Worm (Caenorhabditis elegans): Measurements from ENCODE around the gene nhr-234.

The nhr-234 gene

DNA sequence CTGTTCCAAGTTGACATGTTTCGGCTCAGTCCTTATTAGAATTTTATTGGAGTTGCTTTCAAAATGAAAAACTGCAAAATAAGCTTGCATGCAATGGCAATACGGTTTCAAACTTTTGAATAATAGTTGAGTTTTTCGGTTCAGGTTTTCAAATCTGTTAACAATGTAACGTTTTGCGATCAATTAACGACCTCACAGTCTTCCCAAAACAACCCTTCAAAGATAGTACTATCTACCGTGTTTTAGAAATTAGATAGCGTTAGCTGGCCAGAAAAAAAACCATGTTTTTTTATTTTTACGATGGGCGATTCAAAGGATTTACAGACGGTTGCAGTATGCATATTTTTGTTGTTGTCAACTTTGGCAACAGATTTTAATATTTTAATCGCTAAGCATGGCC, 5.6 kb upstream of the nhr-234 start, which contains the start of gene Y38E10A.34:
TSS of gene Y38E10A.34 (plus strand) at position 301 of the 400 bp plus-strand sequence.
- TF ChIP-seq pha-2 (tag; optimal IDR thresholded peaks at IDR 0.05), result no peak
- no peak for TF ChIP-seq C08G9.2 (tag; optimal IDR thresholded peaks at IDR 0.05)
- no peak for TF ChIP-seq zip-5 (tag; optimal IDR thresholded peaks at IDR 0.05)
- TF ChIP-seq F13H6.1 (tag; optimal IDR thresholded peaks at IDR 0.05), result no peak
- no peak for TF ChIP-seq ceh-31 (tag; optimal IDR thresholded peaks at IDR 0.05)
- TF ChIP-seq hlh-6 (tag; optimal IDR thresholded peaks at IDR 0.05), result no peak
- no peak for TF ChIP-seq odd-2 (tag; optimal IDR thresholded peaks at IDR 0.05)
- no peak for TF ChIP-seq ceh-30 (tag; optimal IDR thresholded peaks at IDR 0.05)
- no peak for TF ChIP-seq madf-2 (tag; optimal IDR thresholded peaks at IDR 0.05)
- no peak for TF ChIP-seq hlh-15 (tag; optimal IDR thresholded peaks at IDR 0.05)
- no peak for TF ChIP-seq ceh-6 (GFP tag; optimal IDR thresholded peaks at IDR 0.05)
- no peak for TF ChIP-seq ceh-22 (tag; optimal IDR thresholded peaks at IDR 0.05)

DNA sequence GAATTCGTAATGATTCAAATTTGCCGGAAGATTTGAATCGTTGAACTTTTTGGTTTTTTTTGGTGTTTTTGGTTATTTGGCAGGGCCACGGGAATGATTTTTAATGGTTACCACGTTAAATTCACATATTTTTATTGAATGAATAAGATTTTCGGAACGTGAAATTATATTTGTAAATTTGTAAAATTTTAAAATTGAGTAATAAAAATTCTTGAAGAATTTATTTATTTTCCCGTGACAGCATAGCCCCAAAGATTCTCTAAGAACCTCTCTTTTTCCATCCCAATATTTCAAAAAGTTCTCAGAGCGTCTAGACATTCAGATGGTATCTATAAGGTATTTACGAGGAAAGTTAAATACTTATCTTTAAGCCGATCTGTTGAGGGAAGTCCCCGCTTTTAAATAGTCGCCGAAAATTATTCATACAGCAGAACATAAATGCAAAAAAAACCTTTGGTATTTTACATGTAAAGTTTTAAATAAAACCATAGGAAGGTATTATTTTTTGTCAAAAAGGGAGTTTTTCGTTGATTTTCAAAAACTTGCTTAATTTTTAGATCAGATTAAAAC, 1.6 kb upstream of the nhr-234 start, which contains the start of gene Y38E10A.17:
TSS of gene Y38E10A.17 (minus strand) at position 51 of the 570 bp plus-strand sequence.
- no peak for TF ChIP-seq lin-11 (tag; optimal IDR thresholded peaks at IDR 0.05)
- TF ChIP-seq sdc-2 (tag; optimal IDR thresholded peaks at IDR 0.05), result no peak
- TF ChIP-seq hlh-13 (GFP tag; optimal IDR thresholded peaks at IDR 0.05), result no peak
- no peak for TF ChIP-seq hlh-8 (tag; optimal IDR thresholded peaks at IDR 0.05)
- no peak for TF ChIP-seq ceh-45 (GFP tag; IDR thresholded peaks at IDR 0.05)
- no peak for TF ChIP-seq ahr-1 (tag; optimal IDR thresholded peaks at IDR 0.05)
- no peak for TF ChIP-seq elt-2 (tag; optimal IDR thresholded peaks at IDR 0.05)
- TF ChIP-seq ets-4 (tag; optimal IDR thresholded peaks at IDR 0.05), result no peak
- TF ChIP-seq dve-1 (tag; optimal IDR thresholded peaks at IDR 0.05), result no peak
- TF ChIP-seq sox-2 (GFP tag; IDR thresholded peaks at IDR 0.05), result no peak
- no peak for TF ChIP-seq pha-2 (tag; optimal IDR thresholded peaks at IDR 0.05)
- no peak for TF ChIP-seq unc-86 (tag; optimal IDR thresholded peaks at IDR 0.05)
- TF ChIP-seq pqm-1 (tag; optimal IDR thresholded peaks at IDR 0.05), result no peak
- TF ChIP-seq syd-9 (tag; optimal IDR thresholded peaks at IDR 0.05), result no peak

DNA sequence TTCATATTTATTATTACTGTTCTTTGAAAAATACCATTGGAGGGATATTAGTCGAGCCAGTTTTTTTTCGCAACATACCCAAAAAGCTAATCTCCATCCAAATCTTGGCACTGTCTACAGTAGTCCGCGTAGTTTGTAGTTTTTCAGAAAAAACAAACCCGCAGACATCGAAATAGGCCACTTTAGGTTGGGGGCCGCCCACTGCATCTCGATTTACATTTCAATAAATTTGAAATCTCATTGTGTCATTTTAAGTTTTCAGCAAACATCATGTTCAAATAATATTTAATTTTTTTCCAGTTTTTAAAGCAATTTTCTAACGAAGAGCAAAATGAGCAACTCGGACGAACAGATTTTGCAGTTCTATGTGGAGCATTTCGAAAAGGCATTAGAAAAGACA, 3.9 kb downstream of the nhr-234 start, which contains the start of gene nhr-235:
TSS of gene nhr-235 (plus strand) at position 301 of the 400 bp plus-strand sequence.
- TF ChIP-seq fkh-6 (tag; optimal IDR thresholded peaks at IDR 0.05) (no peak), odd-2 (tag; optimal IDR thresholded peaks at IDR 0.05) (no peak), fkh-10 (GFP tag; optimal IDR thresholded peaks at IDR 0.05) (no peak), C08G9.2 (tag; optimal IDR thresholded peaks at IDR 0.05) (no peak), unc-3 (GFP tag; conservative IDR thresholded peaks at IDR 0.05) (no peak), unc-3 (tag; optimal IDR thresholded peaks at IDR 0.05) (no peak), unc-42 (tag; optimal IDR thresholded peaks at IDR 0.05) (no peak), ceh-14 (tag; optimal IDR thresholded peaks at IDR 0.05) (no peak), syd-9 (tag; optimal IDR thresholded peaks at IDR 0.05) (no peak), ceh-34 (tag; optimal IDR thresholded peaks at IDR 0.05) (no peak), ceh-48 (tag; optimal IDR thresholded peaks at IDR 0.05) (no peak), lin-11 (tag; optimal IDR thresholded peaks at IDR 0.05) (no peak), F13H6.1 (tag; optimal IDR thresholded peaks at IDR 0.05) (no peak), nhr-11 (tag; optimal IDR thresholded peaks at IDR 0.05) (no peak), nhr-232 (tag; optimal IDR thresholded peaks at IDR 0.05) (no peak), npax-4 (tag; optimal IDR thresholded peaks at IDR 0.05) (no peak), nfya-1 (tag; optimal IDR thresholded peaks at IDR 0.05) (no peak), T23F11.4 (GFP tag; optimal IDR thresholded peaks at IDR 0.05) (no peak)

DNA sequence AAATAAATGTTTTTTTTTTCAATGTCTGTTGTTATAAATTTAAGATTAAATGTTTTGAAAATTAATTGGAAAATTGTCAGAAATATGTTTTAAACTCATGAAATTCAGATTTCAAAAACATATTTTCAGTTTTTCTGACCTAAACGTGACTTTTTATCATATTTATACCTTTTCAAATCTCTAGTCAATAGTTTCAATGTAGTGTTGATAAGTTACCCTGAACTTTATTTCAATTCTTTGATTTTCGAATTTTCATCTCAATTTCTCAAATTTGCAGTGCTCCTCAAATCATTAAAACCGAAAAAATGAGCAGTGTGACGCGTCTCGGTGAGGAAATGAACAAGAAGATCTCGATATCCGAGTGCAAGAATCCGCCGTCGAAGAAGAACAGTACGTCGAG, 18.0 kb downstream of the nhr-234 start, which contains the start of gene rgs-4:
TSS of gene rgs-4 (plus strand) at position 301 of the 400 bp plus-strand sequence.
- no peak for TF ChIP-seq ceh-18 (tag; optimal IDR thresholded peaks at IDR 0.05)
- no peak for TF ChIP-seq fax-1 (tag; optimal IDR thresholded peaks at IDR 0.05)
- TF ChIP-seq mec-3 (tag; optimal IDR thresholded peaks at IDR 0.05; ENCODE audit: borderline replicate concordance), result no peak
- TF ChIP-seq lin-11 (tag; optimal IDR thresholded peaks at IDR 0.05), result no peak
- no peak for TF ChIP-seq sdc-2 (tag; optimal IDR thresholded peaks at IDR 0.05)
- TF ChIP-seq pax-1 (tag; optimal IDR thresholded peaks at IDR 0.05), result no peak

Data from whole organism, late embryonic.